Worm (Caenorhabditis elegans) whole organism, young adult: ENCODE data around the gene T26A5.8.

ENCODE experiments used
- B0035.1 ChIP-seq: sonication (generic microtip); optimal IDR thresholded peaks from 2 replicates; lab custom pipeline; 2016; ENCODE audit warnings: missing genetic modification characterization, mild to moderate bottlenecking, missing compliant biosample characterization, missing genotype, missing genetic modification reagents
- B0336.3 ChIP-seq: fragments of 200-800 bp; sonication (Bioruptor generic); IDR thresholded peaks from 2 replicates; pipeline ENCODE4 v1.3.6; 2022; ENCODE audit warnings: missing genetic modification characterization, missing compliant biosample characterization
- C06A6.2 ChIP-seq: fragments of 200-800 bp; sonication (Bioruptor generic); conservative IDR thresholded peaks from 2 replicates; pipeline ENCODE4 v1.3.6; 2022; ENCODE audit warnings: missing genetic modification characterization, missing compliant biosample characterization
- F22D6.2 ChIP-seq: sonication (generic microtip); optimal IDR thresholded peaks from 2 replicates; lab custom pipeline; 2016; ENCODE audit warnings: mild to moderate bottlenecking, missing genetic modification characterization, missing compliant biosample characterization
- F23B12.7 ChIP-seq: sonication (generic microtip); optimal IDR thresholded peaks from 2 replicates; lab custom pipeline; 2017; ENCODE audit warnings: missing genetic modification characterization, mild to moderate bottlenecking, missing compliant biosample characterization, antibody characterized with exemption, moderate library complexity; ENCODE audit not compliant: insufficient read depth
- F39B2.1 ChIP-seq: fragments of 200-800 bp; sonication (Bioruptor generic); IDR thresholded peaks from 2 replicates; pipeline ENCODE4 v1.3.6; 2022; ENCODE audit warnings: missing genetic modification reagents, missing genetic modification characterization, missing compliant biosample characterization
- F49E8.2 ChIP-seq: sonication (generic microtip); optimal IDR thresholded peaks from 3 replicates; lab custom pipeline; 2017; ENCODE audit warnings: missing genetic modification characterization, mild to moderate bottlenecking, missing compliant biosample characterization, antibody characterized with exemption, moderate library complexity; ENCODE audit not compliant: insufficient read depth
- K12H6.12 ChIP-seq: fragments of 200-800 bp; sonication (Bioruptor generic); optimal IDR thresholded peaks from 2 replicates; lab custom pipeline; 2018; ENCODE audit warnings: mild to moderate bottlenecking, missing genetic modification characterization, missing compliant biosample characterization
- T07F8.4 ChIP-seq: sonication (generic microtip); optimal IDR thresholded peaks from 2 replicates; lab custom pipeline; 2016; ENCODE audit warnings: mild to moderate bottlenecking, missing genetic modification characterization, moderate library complexity, missing compliant biosample characterization
- Y95B8A.8 ChIP-seq: fragments of 200-800 bp; sonication (Bioruptor generic); IDR thresholded peaks from 2 replicates; pipeline ENCODE4 v1.3.6; 2022; ENCODE audit warnings: missing genetic modification reagents, missing genetic modification characterization, missing compliant biosample characterization
- ZK185.1 ChIP-seq: sonication (generic microtip); optimal IDR thresholded peaks from 2 replicates; lab custom pipeline; 2016; ENCODE audit warnings: mild to moderate bottlenecking, missing genetic modification characterization, missing compliant biosample characterization; ENCODE audit not compliant: poor library complexity, severe bottlenecking
- ama-1 ChIP-seq, 3 experiments: fragments of 150-350 bp in 1 of 3; sonication (generic microtip) in 2 of 3; optimal IDR thresholded peaks; 2 replicates each; lab custom pipeline; 2014 to 2018; ENCODE audit warnings: missing biosample characterization in 2 of 3, missing genetic modification characterization in 2 of 3, missing genetic modification reagents in 2 of 3
- athp-1 ChIP-seq: sonication (generic microtip); optimal IDR thresholded peaks from 2 replicates; lab custom pipeline; 2017; ENCODE audit warnings: mild to moderate bottlenecking, missing genetic modification characterization, missing compliant biosample characterization
- bed-1 ChIP-seq: fragments of 200-800 bp; sonication (Bioruptor generic); IDR thresholded peaks from 2 replicates; pipeline ENCODE4 v1.3.6; 2022; ENCODE audit warnings: missing genetic modification reagents, missing genetic modification characterization, missing compliant biosample characterization
- ccch-3 ChIP-seq: fragments of 200-800 bp; sonication (Bioruptor generic); optimal IDR thresholded peaks from 2 replicates; lab custom pipeline; 2018; ENCODE audit warnings: mild to moderate bottlenecking, missing genetic modification characterization, missing compliant biosample characterization
- cebp-1 ChIP-seq, 2 experiments: fragments of 200-800 bp in 1 of 2; sonication (Bioruptor generic) in 1 of 2; sonication (generic microtip) in 1 of 2; IDR thresholded peaks in 1 of 2; optimal IDR thresholded peaks in 1 of 2; 2 replicates each; pipeline versions ENCODE4 v1.3.6 to Lab custom; 2017 to 2022; ENCODE audit warnings: missing compliant biosample characterization in 2 of 2, missing genetic modification characterization in 2 of 2, mild to moderate bottlenecking in 1 of 2, missing genetic modification reagents in 1 of 2, moderate library complexity in 1 of 2
- ceh-27 ChIP-seq: fragments of 200-800 bp; sonication (Bioruptor generic); optimal IDR thresholded peaks from 2 replicates; lab custom pipeline; 2018; ENCODE audit warnings: mild to moderate bottlenecking, missing genetic modification characterization, moderate library complexity, missing compliant biosample characterization
- ceh-79 ChIP-seq: sonication (generic microtip); optimal IDR thresholded peaks from 2 replicates; lab custom pipeline; 2017; ENCODE audit warnings: mild to moderate bottlenecking, missing genetic modification characterization, missing compliant biosample characterization
- dox-1 ChIP-seq: fragments of 200-800 bp; sonication (Bioruptor generic); IDR thresholded peaks from 2 replicates; pipeline ENCODE4 v1.3.6; 2022; ENCODE audit warnings: missing genetic modification reagents, missing genetic modification characterization, missing compliant biosample characterization
- egl-44 ChIP-seq: fragments of 200-800 bp; sonication (Bioruptor generic); IDR thresholded peaks from 2 replicates; pipeline ENCODE4 v1.3.6; 2022; ENCODE audit warnings: missing genetic modification reagents, missing genetic modification characterization, missing compliant biosample characterization
- ekl-4 ChIP-seq: fragments of 200-800 bp; sonication (Bioruptor generic); IDR thresholded peaks from 2 replicates; pipeline ENCODE4 v1.3.6; 2022; ENCODE audit warnings: missing genetic modification reagents, missing genetic modification characterization, missing compliant biosample characterization
- ets-4 ChIP-seq: fragments of 200-800 bp; sonication (Bioruptor generic); optimal IDR thresholded peaks from 2 replicates; lab custom pipeline; 2018; ENCODE audit warnings: mild to moderate bottlenecking, missing genetic modification characterization, missing compliant biosample characterization
- fkh-3 ChIP-seq: sonication (generic microtip); optimal IDR thresholded peaks from 2 replicates; lab custom pipeline; 2016; ENCODE audit warnings: mild to moderate bottlenecking, missing genetic modification characterization, missing compliant biosample characterization
- him-1 ChIP-seq: sonication (generic microtip); optimal IDR thresholded peaks from 2 replicates; lab custom pipeline; 2016; ENCODE audit warnings: missing genotype, missing genetic modification reagents, missing genetic modification characterization, missing compliant biosample characterization
- hmg-20 ChIP-seq: fragments of 200-800 bp; sonication (Bioruptor generic); IDR thresholded peaks from 2 replicates; pipeline ENCODE4 v1.3.6; 2022; ENCODE audit warnings: missing genetic modification reagents, missing genetic modification characterization, missing compliant biosample characterization
- let-526 ChIP-seq: fragments of 200-800 bp; sonication (Bioruptor generic); IDR thresholded peaks from 2 replicates; pipeline ENCODE4 v1.3.6; 2022; ENCODE audit warnings: missing genetic modification reagents, missing genetic modification characterization, missing compliant biosample characterization
- let-607 ChIP-seq, 2 experiments: fragments of 200-800 bp in 1 of 2; sonication (Bioruptor generic) in 1 of 2; sonication (generic microtip) in 1 of 2; optimal IDR thresholded peaks; 2 replicates each; lab custom pipeline; 2016 to 2018; ENCODE audit warnings: mild to moderate bottlenecking in 2 of 2, missing compliant biosample characterization in 2 of 2, missing genetic modification characterization in 2 of 2, moderate library complexity in 2 of 2, missing genotype in 1 of 2
- lin-26 ChIP-seq: fragments of 200-800 bp; sonication (Bioruptor generic); IDR thresholded peaks from 2 replicates; pipeline ENCODE4 v1.3.6; 2022; ENCODE audit warnings: missing genetic modification reagents, missing genetic modification characterization, missing compliant biosample characterization
- lin-40 ChIP-seq: sonication (generic microtip); optimal IDR thresholded peaks from 2 replicates; lab custom pipeline; 2016; ENCODE audit warnings: missing genetic modification characterization, mild to moderate bottlenecking, missing compliant biosample characterization, missing genotype, missing genetic modification reagents
- lin-54 ChIP-seq: fragments of 200-800 bp; sonication (Bioruptor generic); optimal IDR thresholded peaks from 2 replicates; lab custom pipeline; 2018; ENCODE audit warnings: mild to moderate bottlenecking, missing genetic modification characterization, missing compliant biosample characterization
- madf-8 ChIP-seq: fragments of 200-800 bp; sonication (Bioruptor generic); conservative IDR thresholded peaks from 2 replicates; pipeline ENCODE4 v1.3.6; 2022; ENCODE audit warnings: missing genetic modification reagents, missing genetic modification characterization, missing compliant biosample characterization
- mcd-1 ChIP-seq: fragments of 200-800 bp; sonication (Bioruptor generic); IDR thresholded peaks from 2 replicates; pipeline ENCODE4 v1.3.6; 2022; ENCODE audit warnings: missing genetic modification reagents, missing genetic modification characterization, missing compliant biosample characterization
- nhr-179 ChIP-seq: sonication (generic microtip); optimal IDR thresholded peaks from 2 replicates; lab custom pipeline; 2016; ENCODE audit warnings: mild to moderate bottlenecking, missing genetic modification characterization, missing compliant biosample characterization
- nhr-27 ChIP-seq: fragments of 200-800 bp; sonication (Bioruptor generic); optimal IDR thresholded peaks from 2 replicates; lab custom pipeline; 2018; ENCODE audit warnings: mild to moderate bottlenecking, missing genetic modification characterization, moderate library complexity, missing compliant biosample characterization
- nhr-80 ChIP-seq: sonication (generic microtip); optimal IDR thresholded peaks from 2 replicates; lab custom pipeline; 2016; ENCODE audit warnings: missing genetic modification characterization, missing compliant biosample characterization
- rcor-1 ChIP-seq: fragments of 200-800 bp; sonication (Bioruptor generic); IDR thresholded peaks from 2 replicates; pipeline ENCODE4 v1.3.6; 2022; ENCODE audit warnings: missing genetic modification reagents, missing genetic modification characterization, missing compliant biosample characterization
- snpc-1.1 ChIP-seq: sonication (generic microtip); optimal IDR thresholded peaks from 2 replicates; lab custom pipeline; 2017; ENCODE audit warnings: missing genetic modification characterization, mild to moderate bottlenecking, missing compliant biosample characterization, antibody characterized with exemption, moderate library complexity, missing genotype, missing genetic modification reagents; ENCODE audit not compliant: insufficient read depth
- snpc-4 ChIP-seq, 5 experiments: fragments of 150-350 bp in 1 of 5; sonication (generic microtip) in 4 of 5; optimal IDR thresholded peaks; 2 replicates each; lab custom pipeline; 2014 to 2018; ENCODE audit warnings: missing genetic modification characterization in 5 of 5, missing biosample characterization in 3 of 5, antibody characterized with exemption in 2 of 5, mild to moderate bottlenecking in 2 of 5, missing compliant biosample characterization in 2 of 5, missing genotype in 2 of 5, moderate library complexity in 2 of 5, missing genetic modification reagents in 1 of 5
- tbp1 ChIP-seq: fragments of 200-800 bp; sonication (Bioruptor generic); optimal IDR thresholded peaks from 2 replicates; lab custom pipeline; 2018; ENCODE audit warnings: mild to moderate bottlenecking, missing genetic modification characterization, missing compliant biosample characterization
- tlf-1 ChIP-seq: fragments of 200-800 bp; sonication (Bioruptor generic); optimal IDR thresholded peaks from 2 replicates; lab custom pipeline; 2018; ENCODE audit warnings: mild to moderate bottlenecking, missing genetic modification characterization, missing compliant biosample characterization
- unc-62 ChIP-seq: fragments of 150-350 bp; optimal IDR thresholded peaks from 2 replicates; lab custom pipeline; 2014; ENCODE audit warnings: missing biosample characterization, missing genetic modification reagents, missing genetic modification characterization
- zfh-2 ChIP-seq: fragments of 200-800 bp; sonication (Bioruptor generic); conservative IDR thresholded peaks from 2 replicates; pipeline ENCODE4 v1.3.6; 2022; ENCODE audit warnings: missing genetic modification reagents, missing genetic modification characterization, missing compliant biosample characterization
- ztf-22 ChIP-seq: fragments of 200-800 bp; sonication (Bioruptor generic); optimal IDR thresholded peaks from 2 replicates; lab custom pipeline; 2018; ENCODE audit warnings: mild to moderate bottlenecking, missing genetic modification characterization, moderate library complexity, missing compliant biosample characterization
- ztf-25 ChIP-seq: fragments of 200-800 bp; sonication (Bioruptor generic); IDR thresholded peaks from 2 replicates; pipeline ENCODE4 v1.3.6; 2022; ENCODE audit warnings: missing genetic modification reagents, missing genetic modification characterization, missing compliant biosample characterization
- ztf-26 ChIP-seq: sonication (generic microtip); optimal IDR thresholded peaks from 2 replicates; lab custom pipeline; 2017; ENCODE audit warnings: missing genetic modification characterization, missing compliant biosample characterization
- ztf-3 ChIP-seq: fragments of 200-800 bp; sonication (Bioruptor generic); optimal IDR thresholded peaks from 2 replicates; lab custom pipeline; 2018; ENCODE audit warnings: mild to moderate bottlenecking, missing genetic modification characterization, missing compliant biosample characterization

The T26A5.8 gene

DNA sequence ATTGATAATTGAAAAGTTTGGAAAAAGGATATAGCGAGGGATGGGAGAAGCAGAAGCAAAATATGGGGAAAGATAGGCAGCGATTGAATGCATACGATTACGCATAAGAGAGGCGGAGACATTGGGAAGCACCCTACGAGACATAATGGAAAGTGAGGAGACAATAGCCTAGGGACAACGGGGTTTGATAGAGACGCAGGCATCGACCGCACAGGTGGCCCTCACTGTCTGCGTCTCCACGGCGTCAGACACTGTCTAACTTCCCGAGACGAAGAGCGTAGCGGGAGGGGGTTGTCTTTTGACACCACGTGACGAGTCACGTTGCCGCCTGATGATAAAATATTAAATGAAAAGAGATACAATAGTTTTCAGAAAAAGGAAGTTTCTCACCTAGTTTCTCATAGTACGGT lies 41.7 kb downstream of the T26A5.8 start (continued):
- TF ChIP-seq cebp-1 (GFP tag; IDR thresholded peaks at IDR 0.05; lab: Robert Waterston, UW) (0 out of 2 replicates have a peak, but pooled peaks have one; percentile 7), cebp-1 (tag; optimal IDR thresholded peaks at IDR 0.05; lab: Kevin White, UChicago) (peak; percentile 88), let-607 (tag; optimal IDR thresholded peaks at IDR 0.05; lab: Kevin White, UChicago) (peak in 1 of 2 experiments; percentile 70), tbp1 (GFP tag; lab: Kevin White, UChicago) (peak; percentile 63), F39B2.1 (no peak), ZK185.1 (peak; percentile 69), ets-4 (GFP tag; lab: Kevin White, UChicago) (peak; percentile 74), ceh-27 (GFP tag; lab: Kevin White, UChicago) (peak; percentile 56), lin-54 (GFP tag; lab: Kevin White, UChicago) (peak; percentile 71), zfh-2 (GFP tag; lab: Robert Waterston, UW) (peak; percentile 97), ceh-79 (tag; lab: Kevin White, UChicago) (no peak), rcor-1 (peak; percentile 41; the same call in 1 of the 2 replicates), hmg-20 (GFP tag; lab: Robert Waterston, UW) (peak; percentile 24; the same call in 1 of the 2 replicates), snpc-4 (GFP tag; optimal IDR thresholded peaks at IDR 0.05; lab: Kevin White, UChicago) (no peak), snpc-4 (tag; optimal IDR thresholded peaks at IDR 0.05; lab: Kevin White, UChicago) (peak in 2 of 4 experiments; percentile 56 to 60), madf-8 (GFP tag; lab: Robert Waterston, UW) (no peak), athp-1 (tag; lab: Kevin White, UChicago) (no peak), ztf-3 (GFP tag; lab: Kevin White, UChicago) (peak; percentile 63), lin-40 (tag; lab: Kevin White, UChicago) (peak; percentile 90), F22D6.2 (peak; percentile 78), snpc-1.1 (tag; lab: Kevin White, UChicago) (no peak), T07F8.4 (tag; lab: Kevin White, UChicago) (peak; percentile 5), fkh-3 (tag; lab: Kevin White, UChicago) (no peak), egl-44 (GFP tag; lab: Robert Waterston, UW) (peak; percentile 91), dox-1 (GFP tag; lab: Robert Waterston, UW) (peak; percentile 80), ztf-22 (GFP tag; lab: Kevin White, UChicago) (peak; percentile 60), lin-26 (GFP tag; lab: Robert Waterston, UW) (peak; percentile 66), ekl-4 (peak; percentile 92), ztf-25 (GFP tag; lab: Robert Waterston, UW) (no peak), unc-62 (no peak), ztf-26 (peak; percentile 88), ama-1 (optimal IDR thresholded peaks at IDR 0.05; lab: Kevin White, UChicago) (no peak), ama-1 (GFP tag; optimal IDR thresholded peaks at IDR 0.05; lab: Kevin White, UChicago) (no peak), nhr-80 (peak; percentile 75), nhr-27 (no peak), ccch-3 (no peak), F49E8.2 (tag; lab: Kevin White, UChicago) (no peak), C06A6.2 (GFP tag; lab: Robert Waterston, UW) (peak; percentile 86), F23B12.7 (tag; lab: Kevin White, UChicago) (peak; percentile 0), B0035.1 (tag; lab: Kevin White, UChicago) (no peak), Y95B8A.8 (peak; percentile 35; the same call in 1 of the 2 replicates), mcd-1 (GFP tag; lab: Robert Waterston, UW) (peak; percentile 81), K12H6.12 (peak; percentile 68), bed-1 (GFP tag; lab: Robert Waterston, UW) (no peak), B0336.3 (GFP tag; lab: Robert Waterston, UW) (peak; percentile 88), let-526 (GFP tag; lab: Robert Waterston, UW) (peak; percentile 78), nhr-179 (tag; lab: Kevin White, UChicago) (no peak), tlf-1 (GFP tag; lab: Kevin White, UChicago) (peak; percentile 84), him-1 (tag; lab: Kevin White, UChicago) (no peak)
